2 fruit fly cellular contexts compared by ENCODE assay signal in the genomic region with DNA sequence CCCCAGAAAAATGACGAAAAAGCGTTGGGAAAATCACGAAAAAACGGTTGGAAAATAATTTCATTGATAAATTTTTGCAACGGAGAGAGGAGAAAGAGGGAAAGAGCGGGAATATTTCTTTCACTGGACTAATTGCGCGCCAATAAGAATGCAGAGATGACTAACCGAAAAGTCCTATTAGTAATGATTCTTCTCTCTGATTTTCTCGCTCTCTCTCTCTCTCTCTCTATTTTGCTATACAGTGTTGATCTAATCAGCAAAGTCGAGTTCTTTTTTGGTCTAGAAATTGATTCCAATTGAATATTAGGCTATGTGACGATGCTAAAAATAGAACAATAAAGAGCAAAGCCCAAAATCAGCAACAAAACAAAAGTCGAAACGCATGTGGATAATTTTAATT.
TF ChIP-seq lines count a peak whose summit lies in the region.

No protein-coding gene starts in this region.

- TF ChIP-seq CTCF in whole organism, embryonic (GFP tag; optimal IDR thresholded peaks at IDR 0.05; lab: Kevin White, UChicago): no peak

TF ChIP-seq in whole organism, embryonic, 481 proteins besides CTCF, POLR2A, EP300 and RAD21:
- TF ChIP-seq sens (GFP tag; lab: Kevin White, UChicago) (peak; percentile 55), Jarid2 (GFP tag; optimal IDR thresholded peaks at IDR 0.05; lab: Kevin White, UChicago) (no peak), CG6813 (GFP tag; optimal IDR thresholded peaks at IDR 0.05; lab: Kevin White, UChicago) (peak; percentile 28), zen (tag; optimal IDR thresholded peaks at IDR 0.05; lab: Kevin White, UChicago) (no peak), insv (GFP tag; optimal IDR thresholded peaks at IDR 0.05; lab: Kevin White, UChicago) (peak; percentile 58 to 95), Asciz (GFP tag; optimal IDR thresholded peaks at IDR 0.05; lab: Kevin White, UChicago) (peak; percentile 3), Elba2 (GFP tag; optimal IDR thresholded peaks at IDR 0.05; lab: Kevin White, UChicago) (peak; percentile 92), Trl (optimal IDR thresholded peaks at IDR 0.05; lab: Kevin White, UChicago) (peak; percentile 41 to 71), Trl (GFP tag; optimal IDR thresholded peaks at IDR 0.05; lab: Kevin White, UChicago) (no peak)

TF ChIP-seq in whole organism, prepupa, 60 proteins besides CTCF, POLR2A, EP300 and RAD21:
- TF ChIP-seq Eip78C (GFP tag; lab: Kevin White, UChicago): peak; percentile 8
- no peak for TF ChIP-seq CG1621 (tag; optimal IDR thresholded peaks at IDR 0.05; lab: Kevin White, UChicago)
TF ChIP-seq in whole organism, prepupa: peak in this region for 1.
